Comparison of ENCODE assay signal across 5 worm cellular contexts in the genomic region with DNA sequence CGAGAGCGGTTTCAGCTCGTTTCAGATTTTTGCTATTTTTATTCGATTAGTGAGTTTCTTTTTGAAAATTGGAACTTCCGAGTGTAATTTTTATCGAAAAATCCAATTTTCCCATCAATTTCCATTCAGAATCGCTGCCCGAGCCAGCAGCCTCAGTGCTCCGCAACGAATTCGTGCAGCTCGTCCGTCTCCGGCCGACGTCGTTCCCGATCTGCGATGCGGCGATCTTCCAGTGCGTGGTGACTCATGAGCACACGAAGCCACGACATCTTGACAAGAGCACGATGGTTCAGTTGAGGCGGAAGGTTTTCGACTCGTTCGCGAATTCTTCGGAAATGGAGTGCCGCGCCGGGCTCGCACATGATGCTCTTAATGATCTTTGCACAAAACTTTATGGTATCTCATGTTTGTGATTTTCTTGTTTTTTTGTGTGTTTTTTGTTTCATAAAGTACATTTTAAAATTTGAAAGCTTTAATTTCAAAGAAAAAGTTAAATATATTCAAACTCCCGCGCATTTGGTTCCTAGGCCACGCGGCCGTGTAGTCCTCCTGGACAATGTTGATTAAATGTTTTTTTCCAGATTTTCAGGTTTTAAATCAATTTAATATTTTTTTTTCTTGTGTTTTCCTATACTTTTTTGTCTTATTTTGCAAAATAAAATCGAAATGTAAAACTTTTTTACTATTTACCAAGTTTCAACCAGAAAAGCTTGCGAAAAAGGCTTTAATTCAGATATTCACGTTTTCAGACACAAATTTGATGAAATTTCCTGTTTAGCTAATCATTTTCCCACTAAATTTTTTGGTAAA.
TF ChIP-seq lines count a peak whose summit lies in the region.

No protein-coding gene starts in this region.

TF ChIP-seq in whole organism, L1 larva, 84 proteins besides CTCF, POLR2A, EP300 and RAD21 (continues in another document):
- peak; percentile 84 for TF ChIP-seq nhr-20 (tag; optimal IDR thresholded peaks at IDR 0.05; lab: Kevin White, UChicago)
- TF ChIP-seq hlh-17 (GFP tag; optimal IDR thresholded peaks at IDR 0.05; lab: Kevin White, UChicago; ENCODE audit: borderline replicate concordance): no peak
- TF ChIP-seq swsn-7 (tag; optimal IDR thresholded peaks at IDR 0.05; lab: Kevin White, UChicago): peak; percentile 86
- TF ChIP-seq mab-9 (GFP tag; IDR thresholded peaks at IDR 0.05; lab: Robert Waterston, UW): peak; percentile 58; the same call in 1 of the 2 replicates
- TF ChIP-seq nhr-12 (tag; optimal IDR thresholded peaks at IDR 0.05; lab: Kevin White, UChicago): no peak
- TF ChIP-seq ets-5 (GFP tag; IDR thresholded peaks at IDR 0.05; lab: Robert Waterston, UW): no peak
- TF ChIP-seq ces-1 (GFP tag; optimal IDR thresholded peaks at IDR 0.05; lab: Kevin White, UChicago): no peak
- peak; percentile 92 for TF ChIP-seq nhr-47 (tag; optimal IDR thresholded peaks at IDR 0.05; lab: Kevin White, UChicago)
- peak; percentile 95 for TF ChIP-seq lir-3 (tag; optimal IDR thresholded peaks at IDR 0.05; lab: Kevin White, UChicago; ENCODE audit: poor library complexity)
- TF ChIP-seq nhr-85 (tag; lab: Kevin White, UChicago): peak; percentile 96
- TF ChIP-seq nhr-77 (tag; optimal IDR thresholded peaks at IDR 0.05; lab: Kevin White, UChicago): peak; percentile 24
- peak; percentile 54 for TF ChIP-seq unc-130 (tag; optimal IDR thresholded peaks at IDR 0.05; lab: Kevin White, UChicago)
- peak; percentile 12 for TF ChIP-seq skn-1 (tag; optimal IDR thresholded peaks at IDR 0.05; lab: Kevin White, UChicago)
- peak in 1 of 2 experiments; percentile 38 for TF ChIP-seq mdl-1 (tag; optimal IDR thresholded peaks at IDR 0.05; lab: Kevin White, UChicago)
- TF ChIP-seq fkh-8 (tag; optimal IDR thresholded peaks at IDR 0.05; lab: Kevin White, UChicago): peak; percentile 75
- TF ChIP-seq unc-30 (tag; optimal IDR thresholded peaks at IDR 0.05; lab: Kevin White, UChicago): no peak

TF ChIP-seq in whole organism, L3 larva, 47 proteins besides CTCF, POLR2A, EP300 and RAD21:
- TF ChIP-seq nhr-43 (tag; optimal IDR thresholded peaks at IDR 0.05; lab: Kevin White, UChicago; ENCODE audit: poor library complexity, severe bottlenecking): peak; percentile 88
- no peak for TF ChIP-seq nhr-67 (tag; optimal IDR thresholded peaks at IDR 0.05; lab: Kevin White, UChicago)
- no peak for TF ChIP-seq aly-2 (tag; optimal IDR thresholded peaks at IDR 0.05; lab: Kevin White, UChicago)
- peak; percentile 58 for TF ChIP-seq pha-4 (tag; optimal IDR thresholded peaks at IDR 0.05; lab: Kevin White, UChicago)
- peak; percentile 59 for TF ChIP-seq nhr-23 (tag; optimal IDR thresholded peaks at IDR 0.05; lab: Kevin White, UChicago)
- TF ChIP-seq lin-15B (tag; optimal IDR thresholded peaks at IDR 0.05; lab: Kevin White, UChicago): peak; percentile 41
- peak; percentile 56 for TF ChIP-seq nfya-1 (tag; optimal IDR thresholded peaks at IDR 0.05; lab: Kevin White, UChicago; ENCODE audit: insufficient read depth)
- peak; percentile 54 for TF ChIP-seq snpc-4 (tag; optimal IDR thresholded peaks at IDR 0.05; lab: Kevin White, UChicago)

TF ChIP-seq in whole organism, early embryonic, 17 proteins besides CTCF, POLR2A, EP300 and RAD21:
- TF ChIP-seq pes-1 (GFP tag; IDR thresholded peaks at IDR 0.05; lab: Robert Waterston, UW) (peak; percentile 57; the same call in 1 of the 2 replicates), tra-4 (tag; optimal IDR thresholded peaks at IDR 0.05; lab: Kevin White, UChicago) (no peak), tbx-37 (GFP tag; conservative IDR thresholded peaks at IDR 0.05; lab: Robert Waterston, UW) (peak; percentile 38; the same call in 1 of the 2 replicates)

TF ChIP-seq in whole organism, midembryonic, 9 proteins besides CTCF, POLR2A, EP300 and RAD21:
- TF ChIP-seq flt-1 (GFP tag; IDR thresholded peaks at IDR 0.05; lab: Robert Waterston, UW) (0 out of 2 replicates have a peak, but pooled peaks have one; percentile 48), tab-1 (GFP tag; IDR thresholded peaks at IDR 0.05; lab: Robert Waterston, UW) (no peak), ref-1 (GFP tag; conservative IDR thresholded peaks at IDR 0.05; lab: Robert Waterston, UW) (no peak), ztf-29 (GFP tag; IDR thresholded peaks at IDR 0.05; lab: Robert Waterston, UW) (no peak), ztf-23 (GFP tag; IDR thresholded peaks at IDR 0.05; lab: Robert Waterston, UW) (peak; percentile 66; the same call in 1 of the 2 replicates), T22C8.4 (GFP tag; IDR thresholded peaks at IDR 0.05; lab: Robert Waterston, UW) (no peak), cog-1 (tag; optimal IDR thresholded peaks at IDR 0.05; lab: Kevin White, UChicago) (no peak)

TF ChIP-seq in whole organism, young adult, 124 proteins besides CTCF, POLR2A, EP300 and RAD21:
- TF ChIP-seq snpc-3.4 (tag; optimal IDR thresholded peaks at IDR 0.05; lab: Kevin White, UChicago) (peak; percentile 16), F37B4.10 (GFP tag; IDR thresholded peaks at IDR 0.05; lab: Robert Waterston, UW) (no peak), sptf-2 (GFP tag; optimal IDR thresholded peaks at IDR 0.05; lab: Kevin White, UChicago) (no peak), sea-2 (GFP tag; IDR thresholded peaks at IDR 0.05; lab: Robert Waterston, UW) (no peak), cebp-2 (GFP tag; IDR thresholded peaks at IDR 0.05; lab: Robert Waterston, UW) (no peak), let-607 (tag; optimal IDR thresholded peaks at IDR 0.05; lab: Kevin White, UChicago) (peak in 1 of 2 experiments; percentile 40), mcd-1 (GFP tag; IDR thresholded peaks at IDR 0.05; lab: Robert Waterston, UW) (peak; percentile 45; the same call in 1 of the 2 replicates), somi-1 (GFP tag; optimal IDR thresholded peaks at IDR 0.05; lab: Kevin White, UChicago) (no peak), madf-6 (GFP tag; IDR thresholded peaks at IDR 0.05; lab: Robert Waterston, UW) (peak; percentile 80), ceh-27 (GFP tag; optimal IDR thresholded peaks at IDR 0.05; lab: Kevin White, UChicago) (peak; percentile 47), hmg-1.2 (GFP tag; IDR thresholded peaks at IDR 0.05; lab: Robert Waterston, UW) (no peak), snpc-1.3 (tag; optimal IDR thresholded peaks at IDR 0.05; lab: Kevin White, UChicago; ENCODE audit: insufficient read depth) (peak; percentile 13), egrh-3 (GFP tag; IDR thresholded peaks at IDR 0.05; lab: Robert Waterston, UW) (0 out of 2 replicates have a peak, but pooled peaks have one; percentile 11), bed-2 (GFP tag; IDR thresholded peaks at IDR 0.05; lab: Robert Waterston, UW) (no peak), efl-1 (GFP tag; optimal IDR thresholded peaks at IDR 0.05; lab: Kevin White, UChicago) (peak; percentile 65), madf-8 (GFP tag; conservative IDR thresholded peaks at IDR 0.05; lab: Robert Waterston, UW) (0 out of 2 replicates have a peak, but pooled peaks have one; percentile 9), nfyb-1 (GFP tag; IDR thresholded peaks at IDR 0.05; lab: Robert Waterston, UW) (0 out of 2 replicates have a peak, but pooled peaks have one; percentile 53), K12H6.12 (tag; optimal IDR thresholded peaks at IDR 0.05; lab: Kevin White, UChicago) (no peak), snpc-4 (GFP tag; optimal IDR thresholded peaks at IDR 0.05; lab: Kevin White, UChicago) (no peak), snpc-4 (tag; optimal IDR thresholded peaks at IDR 0.05; lab: Kevin White, UChicago) (peak in 2 of 4 experiments; percentile 17 to 28), D2030.7 (GFP tag; IDR thresholded peaks at IDR 0.05; lab: Robert Waterston, UW) (no peak), dpl-1 (GFP tag; optimal IDR thresholded peaks at IDR 0.05; lab: Kevin White, UChicago) (peak; percentile 67), lin-35 (GFP tag; optimal IDR thresholded peaks at IDR 0.05; lab: Kevin White, UChicago) (peak in 1 of 3 experiments; percentile 77), hrde-1 (tag; optimal IDR thresholded peaks at IDR 0.05; lab: Kevin White, UChicago; ENCODE audit: borderline replicate concordance) (peak; percentile 15), ceh-40 (GFP tag; IDR thresholded peaks at IDR 0.05; lab: Robert Waterston, UW) (0 out of 2 replicates have a peak, but pooled peaks have one; percentile 21), F33H1.4 (GFP tag; IDR thresholded peaks at IDR 0.05; lab: Robert Waterston, UW) (peak; percentile 32), rcor-1 (GFP tag; IDR thresholded peaks at IDR 0.05; lab: Robert Waterston, UW) (peak; percentile 58), zfh-2 (GFP tag; conservative IDR thresholded peaks at IDR 0.05; lab: Robert Waterston, UW) (peak; percentile 76), unc-130 (GFP tag; optimal IDR thresholded peaks at IDR 0.05; lab: Kevin White, UChicago) (peak; percentile 61), lin-54 (GFP tag; optimal IDR thresholded peaks at IDR 0.05; lab: Kevin White, UChicago) (peak; percentile 97), F10E7.11 (tag; optimal IDR thresholded peaks at IDR 0.05; lab: Kevin White, UChicago) (no peak)
